Fruit fly (Drosophila melanogaster): ENCODE data around the gene Prp4k.

Prp4k gene

DNA sequence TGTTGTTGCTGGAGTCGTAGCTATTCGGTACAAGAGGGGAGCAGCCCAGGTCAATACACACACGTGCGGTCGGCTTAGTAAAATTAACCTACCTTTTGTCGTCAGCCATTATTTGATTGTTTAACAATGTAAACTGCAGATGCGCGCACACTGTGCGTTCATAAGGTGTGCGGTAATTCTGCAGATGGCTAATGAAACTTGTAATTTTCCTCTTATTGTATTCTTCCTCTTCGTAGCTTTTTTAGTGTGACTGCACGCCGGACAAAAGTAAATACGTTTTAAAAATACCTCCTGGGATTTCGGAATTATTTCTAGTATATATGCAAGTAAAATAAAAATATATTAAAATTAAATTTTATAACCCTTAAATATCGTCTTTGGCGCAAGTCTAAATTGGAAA is at the start of gene Prp4k:
Prp4k (minus strand) TSS at position 258 of the 400 bp plus-strand sequence.
- no peak for TF ChIP-seq CG8478 (optimal IDR thresholded peaks at IDR 0.05)

DNA sequence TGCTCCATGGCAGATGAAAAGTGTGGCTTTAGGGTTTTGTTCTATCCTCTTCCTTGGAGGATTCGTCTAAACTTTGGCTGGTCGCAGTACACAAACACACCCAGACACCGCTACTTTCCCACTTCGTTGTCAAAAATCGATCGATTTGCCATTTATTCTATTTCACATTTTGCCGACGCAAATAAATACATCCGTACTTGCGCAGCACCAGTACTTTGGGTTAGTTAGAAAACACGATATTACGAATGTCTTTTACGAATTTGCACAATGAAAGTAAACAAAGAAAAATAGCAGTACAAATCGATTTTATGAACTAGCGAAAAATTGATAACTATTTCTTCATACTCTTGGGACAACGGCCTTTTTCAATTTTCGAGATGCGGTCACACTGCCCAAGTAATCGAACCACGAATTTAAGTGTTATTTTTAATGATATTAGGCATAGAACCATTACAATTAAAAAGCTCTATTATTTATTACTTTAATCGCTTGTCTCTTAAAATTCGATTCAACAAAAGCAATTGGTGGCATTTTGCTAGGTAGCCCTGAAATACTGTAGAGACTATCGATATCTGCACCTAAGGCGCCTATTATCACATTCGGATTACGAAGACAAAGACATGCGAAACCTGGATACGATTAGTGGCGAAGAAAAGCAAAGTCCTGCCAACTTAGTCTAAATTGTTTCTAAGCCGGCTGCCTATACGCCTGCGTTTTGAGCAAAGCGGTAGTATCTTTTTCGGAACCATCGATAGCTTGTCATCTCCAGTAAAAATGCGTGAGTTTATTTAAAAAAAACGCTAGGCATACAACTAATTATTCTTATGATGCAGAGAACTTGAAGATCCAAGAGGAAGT is 46.6 kb upstream of the Prp4k start, which contains the start of the genes DIP2 and wac:
DIP2 (minus strand) TSS at position 337 of the 858 bp plus-strand sequence.
wac (plus strand) TSS at position 559 of the 858 bp plus-strand sequence.
- peak in 1 of 2 experiments; percentile 57 for TF ChIP-seq CTCF (optimal IDR thresholded peaks at IDR 0.05)
- TF ChIP-seq CG8478 (optimal IDR thresholded peaks at IDR 0.05): no peak

DNA sequence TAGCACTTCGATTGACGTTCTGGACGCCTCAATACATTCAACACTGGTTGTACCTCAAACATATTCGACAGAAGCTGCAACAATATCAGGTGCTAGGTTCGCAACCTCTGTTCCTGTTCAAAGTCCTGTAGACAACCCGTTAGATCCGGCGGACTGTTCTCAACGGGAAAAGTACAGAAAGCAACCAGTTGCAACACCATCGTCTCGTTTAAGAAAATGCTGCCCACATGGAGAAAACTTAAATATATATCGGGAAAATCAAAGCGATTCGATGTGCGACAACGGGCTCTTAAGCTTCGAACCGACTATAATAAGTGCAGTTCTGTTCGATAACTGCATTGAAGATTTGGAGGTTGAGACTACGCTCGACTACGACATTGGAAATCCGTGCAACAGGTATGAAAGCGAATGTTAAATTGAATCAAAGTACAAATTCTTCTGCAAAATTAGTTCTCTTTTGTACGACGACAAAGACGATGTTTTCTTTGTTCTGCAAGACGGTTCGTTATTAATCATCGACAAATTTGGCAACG is 37.0 kb upstream of the Prp4k start:
- TF ChIP-seq CG8478 (optimal IDR thresholded peaks at IDR 0.05) (no peak), CTCF (optimal IDR thresholded peaks at IDR 0.05) (peak in 1 of 2 experiments; percentile 18)

DNA sequence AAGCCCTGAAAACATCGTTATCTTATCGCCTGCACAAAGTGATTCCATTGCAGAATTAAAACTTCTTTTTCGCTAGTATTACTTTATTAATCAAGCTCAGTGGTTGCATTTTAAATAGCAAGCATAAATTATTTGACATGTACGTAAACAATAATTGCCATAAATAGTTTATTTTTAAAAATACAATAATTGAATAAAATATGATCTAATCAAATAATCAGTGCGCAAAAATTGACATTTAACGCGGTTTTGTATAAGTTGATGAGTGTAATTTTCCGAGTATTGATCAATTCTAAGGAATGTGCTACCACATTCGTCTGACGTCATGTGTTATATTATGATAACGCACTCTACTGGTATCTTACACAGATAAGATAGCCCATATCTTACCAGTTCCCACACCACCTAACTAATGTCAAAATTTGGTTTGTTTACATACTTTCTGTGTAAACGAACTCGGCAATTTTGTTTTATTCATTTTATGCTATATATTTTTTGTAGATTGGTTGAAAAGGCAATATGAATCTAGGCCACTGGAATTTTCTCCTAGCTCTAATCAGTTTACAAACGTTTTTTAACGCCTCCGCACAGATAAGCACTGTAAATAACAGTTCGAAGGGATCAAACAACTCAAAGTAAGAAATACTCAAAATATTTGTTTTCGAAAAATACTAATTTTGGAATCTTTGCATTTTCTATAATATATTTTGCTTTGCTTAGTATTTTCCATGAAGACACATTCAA is 36.4 kb upstream of the Prp4k start, which contains the start of gene mthl14:
mthl14 (plus strand) TSS at position 10 of the 744 bp plus-strand sequence.
- no peak for TF ChIP-seq CTCF (optimal IDR thresholded peaks at IDR 0.05)
- TF ChIP-seq CG8478 (optimal IDR thresholded peaks at IDR 0.05): no peak

DNA sequence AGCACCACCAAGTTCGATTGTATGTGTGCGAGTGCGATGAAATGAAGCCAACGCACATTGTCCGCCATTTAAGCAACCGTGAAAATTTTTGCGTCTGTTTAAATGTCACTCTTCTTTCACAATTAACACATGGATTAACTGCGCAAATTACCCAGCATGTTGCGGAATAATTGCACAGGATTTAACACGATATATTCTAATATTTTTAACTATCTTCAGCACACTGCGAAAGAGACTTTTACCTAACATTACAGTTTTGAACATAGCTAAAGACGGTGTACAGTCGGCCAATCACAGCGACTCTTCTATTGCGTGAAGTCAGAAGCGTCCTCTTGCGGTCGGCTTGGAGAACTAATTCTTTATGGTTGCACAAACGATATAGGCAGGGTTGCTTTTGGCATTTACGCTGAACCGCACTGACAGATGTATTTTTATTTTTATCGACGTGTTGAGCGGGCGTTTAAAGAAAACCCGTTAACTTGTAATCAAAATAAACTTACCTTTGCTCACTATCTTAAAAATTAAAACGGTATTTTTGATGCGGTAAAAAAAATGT is 35.5 kb upstream of the Prp4k start:
- no peak for TF ChIP-seq CG8478 (optimal IDR thresholded peaks at IDR 0.05)
- TF ChIP-seq CTCF (optimal IDR thresholded peaks at IDR 0.05): peak; percentile 96 to 97

DNA sequence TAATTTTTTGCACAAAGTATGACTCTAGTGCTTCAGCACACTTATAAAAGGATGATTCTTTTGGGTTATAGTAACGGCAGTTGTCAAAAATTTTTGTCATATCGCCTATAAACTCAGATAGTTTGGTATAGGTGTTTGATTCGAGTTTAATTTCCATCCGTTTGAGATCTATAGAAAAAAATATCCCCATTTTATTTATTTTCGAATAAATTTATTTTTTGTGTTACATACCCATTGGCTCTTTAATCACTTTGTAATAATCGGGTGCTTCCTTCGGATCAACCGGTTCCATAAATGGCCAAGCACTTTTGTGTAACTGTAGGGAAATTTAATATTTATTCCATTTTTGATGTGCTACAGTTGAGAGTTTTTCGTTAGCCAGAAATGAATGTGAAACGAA is 23.1 kb upstream of the Prp4k start:
- TF ChIP-seq CG8478 (optimal IDR thresholded peaks at IDR 0.05) (no peak), CTCF (optimal IDR thresholded peaks at IDR 0.05) (no peak)

DNA sequence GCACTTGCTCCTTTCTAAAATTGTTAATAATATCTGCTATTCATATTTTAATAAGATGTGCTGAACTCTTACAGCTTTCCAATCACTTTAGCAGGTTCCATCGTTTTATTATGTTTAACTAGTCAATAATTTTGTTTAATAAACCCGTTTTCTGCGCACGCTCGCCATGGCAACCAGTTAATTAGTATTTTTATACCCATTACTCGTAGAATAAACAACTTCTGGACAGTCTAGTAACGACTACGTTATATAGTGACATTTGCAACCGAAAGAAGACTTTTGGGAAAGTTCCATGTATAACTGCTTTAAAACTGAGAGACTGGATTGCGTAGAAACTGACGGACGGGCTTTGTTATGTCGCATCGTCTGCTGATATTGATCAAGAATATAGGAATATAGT is 22.0 kb upstream of the Prp4k start, which contains the start of gene CG34453:
CG34453 (minus strand) TSS at position 101 of the 400 bp plus-strand sequence.
- TF ChIP-seq CTCF (optimal IDR thresholded peaks at IDR 0.05) (no peak), CG8478 (optimal IDR thresholded peaks at IDR 0.05) (no peak)

DNA sequence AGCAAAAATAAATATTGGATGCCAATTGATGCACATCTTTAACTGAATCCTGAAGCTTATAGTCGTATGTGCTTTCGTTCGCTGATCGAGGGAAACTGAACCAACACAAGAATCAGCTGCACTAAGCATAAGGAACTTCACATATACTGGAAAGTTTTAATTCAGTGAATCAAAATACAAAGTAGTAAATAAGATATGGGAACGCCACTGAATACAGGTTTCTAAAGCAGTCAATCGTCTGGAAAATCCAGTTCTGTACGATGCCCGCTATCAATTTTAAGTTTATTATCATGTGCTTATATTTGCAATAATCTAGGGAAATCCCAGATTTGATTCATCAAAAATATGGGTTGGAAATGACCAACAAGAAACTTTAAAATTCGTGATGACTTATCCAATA is 21.0 kb upstream of the Prp4k start, which contains the start of gene CG34454:
CG34454 (minus strand) TSS at position 84 of the 400 bp plus-strand sequence.
- TF ChIP-seq CG8478 (optimal IDR thresholded peaks at IDR 0.05) (no peak), CTCF (optimal IDR thresholded peaks at IDR 0.05) (no peak)

DNA sequence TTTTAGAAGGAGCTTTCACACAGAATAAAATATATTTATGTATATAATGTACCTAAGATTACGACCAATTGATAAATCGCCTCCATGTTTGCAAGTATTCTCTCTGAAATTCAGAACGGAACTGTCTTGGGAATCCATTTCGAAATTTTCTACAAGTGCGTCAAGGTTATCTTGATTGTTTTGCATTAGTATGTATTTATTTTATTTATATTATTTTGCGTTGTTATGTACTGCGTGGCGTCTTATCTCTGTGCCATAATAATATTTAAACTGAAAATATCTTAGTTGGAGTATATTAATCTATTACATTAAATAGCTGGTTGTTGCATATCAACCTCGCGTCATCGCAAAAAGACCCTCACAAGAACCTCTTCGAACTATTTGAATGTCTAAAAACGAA is 20.2 kb upstream of the Prp4k start, which contains the start of gene CG42846:
CG42846 (minus strand) TSS at position 101 of the 400 bp plus-strand sequence.
- TF ChIP-seq CTCF (optimal IDR thresholded peaks at IDR 0.05): no peak
- TF ChIP-seq CG8478 (optimal IDR thresholded peaks at IDR 0.05): no peak

DNA sequence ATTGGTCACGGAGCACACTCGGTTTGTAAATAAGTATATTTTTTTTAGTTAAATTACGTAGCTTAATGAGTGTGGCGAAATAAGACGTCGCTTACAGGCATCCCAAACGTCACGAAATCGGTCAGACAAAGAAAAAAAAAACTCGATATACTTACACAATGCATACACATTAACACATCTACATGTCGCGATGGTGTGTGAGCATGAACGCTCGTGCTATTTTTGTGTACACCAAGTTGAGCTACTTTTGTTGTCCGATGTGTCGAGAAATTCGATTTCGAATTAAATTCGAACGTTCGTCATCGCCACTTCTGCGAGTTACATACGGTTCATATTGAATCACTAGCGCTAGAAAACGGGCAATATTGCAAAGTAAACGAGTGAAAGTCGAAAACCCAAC is 13.9 kb upstream of the Prp4k start:
- TF ChIP-seq CG8478 (optimal IDR thresholded peaks at IDR 0.05) (no peak), CTCF (optimal IDR thresholded peaks at IDR 0.05) (no peak)

DNA sequence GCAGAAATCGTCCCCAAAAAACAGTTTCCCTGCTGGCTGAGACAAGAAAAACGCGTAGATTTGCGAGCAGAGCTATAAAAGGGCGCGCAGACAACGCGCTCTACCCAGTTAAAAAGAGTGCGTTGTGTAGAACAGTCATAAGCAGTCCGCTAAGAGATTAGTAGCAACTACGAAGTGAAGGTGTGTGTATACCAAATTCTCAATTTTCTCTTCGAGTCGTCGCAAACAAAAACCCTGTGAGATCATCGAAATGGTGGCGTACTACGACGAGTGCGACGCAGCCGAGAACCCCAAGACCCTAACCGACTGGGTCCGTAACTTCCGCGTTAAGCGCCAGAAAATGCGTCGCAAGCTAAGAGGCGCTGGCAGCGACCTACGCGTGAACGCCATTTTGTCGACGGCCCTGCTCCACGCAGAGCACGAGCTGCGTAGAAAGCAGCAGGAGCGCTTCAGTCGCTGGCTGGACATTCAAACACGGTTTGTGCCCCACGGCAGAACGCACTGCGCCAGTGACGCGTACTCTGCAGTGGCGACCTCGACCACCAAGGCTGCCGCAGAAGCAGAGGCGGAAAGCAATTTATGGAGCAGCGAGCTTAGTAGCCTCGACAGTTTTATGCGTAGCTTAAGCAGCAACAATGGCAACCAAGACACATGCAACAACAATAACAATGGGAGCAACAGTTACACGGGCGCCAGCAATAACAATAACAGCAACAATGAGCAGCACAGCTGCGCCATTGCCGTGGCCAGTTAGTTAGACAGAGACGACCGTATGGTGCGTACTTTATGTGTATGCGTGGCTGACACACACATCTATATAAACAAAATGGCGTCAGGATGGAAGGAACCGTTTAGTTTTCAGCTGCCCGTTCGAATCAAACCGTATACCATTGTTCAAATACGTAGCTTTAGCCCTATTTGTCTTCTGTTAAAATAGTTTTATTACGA is 13.0 kb upstream of the Prp4k start:
- TF ChIP-seq CG8478 (optimal IDR thresholded peaks at IDR 0.05) (no peak), CTCF (optimal IDR thresholded peaks at IDR 0.05) (no peak)

DNA sequence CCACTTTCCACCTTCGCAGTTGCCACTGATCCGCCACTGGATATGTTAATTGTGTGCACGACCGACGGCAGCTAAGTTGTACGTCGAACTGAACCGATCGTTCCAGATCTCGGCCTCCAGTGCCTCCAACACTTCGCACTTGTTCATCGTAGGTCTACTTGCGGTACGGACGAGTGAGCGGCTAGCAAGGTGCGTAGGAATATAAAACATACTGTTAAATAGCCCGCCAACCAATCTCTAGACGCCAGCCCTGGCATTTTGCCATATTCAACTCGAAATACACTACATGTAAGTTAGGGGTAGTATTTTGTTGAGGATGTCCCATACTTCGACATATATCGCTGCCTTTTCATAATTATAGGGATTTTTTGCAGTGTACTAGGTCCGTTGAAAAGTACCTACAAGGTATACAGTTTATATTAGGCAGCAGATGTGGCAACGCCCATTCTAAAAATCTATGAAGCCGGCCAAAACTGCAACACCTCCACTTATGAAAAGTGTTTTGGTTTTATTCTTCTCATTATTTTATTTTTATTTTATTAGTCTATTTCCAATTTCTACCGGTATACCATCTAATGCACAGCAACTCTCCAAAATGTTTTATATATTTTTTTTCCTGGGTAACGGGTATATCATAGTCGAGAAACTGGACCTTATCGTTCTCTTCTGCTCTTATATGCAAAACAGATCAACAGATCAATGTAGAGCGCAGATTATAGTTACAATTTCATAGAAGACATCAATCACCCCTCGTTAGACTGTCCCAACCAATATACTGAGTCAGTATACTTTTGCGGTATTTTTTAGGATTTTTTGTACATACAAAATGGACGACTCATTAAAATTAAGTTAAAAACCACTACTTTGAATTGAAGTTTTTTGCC is 12.0 kb upstream of the Prp4k start, which contains the start of the genes pyx and CG33229:
pyx (minus strand) TSS at position 51 of the 884 bp plus-strand sequence.
CG33229 (plus strand) TSS at position 834 of the 884 bp plus-strand sequence.
- TF ChIP-seq CG8478 (optimal IDR thresholded peaks at IDR 0.05): no peak
- TF ChIP-seq CTCF (optimal IDR thresholded peaks at IDR 0.05): no peak
